Worm (Caenorhabditis elegans) whole organism, mixed stage, embryonic: ENCODE results near the gene phat-5.

Experiments used
- M03D4.4 ChIP-seq: sonication (generic microtip); optimal IDR thresholded peaks from 2 replicates; lab custom pipeline; 2017; ENCODE audit warnings: mild to moderate bottlenecking, missing genetic modification characterization, missing compliant biosample characterization
- blmp-1 ChIP-seq: fragments of 150-350 bp; optimal IDR thresholded peaks from 2 replicates; lab custom pipeline; 2014; ENCODE audit warnings: missing biosample characterization, missing genetic modification characterization
- ces-1 ChIP-seq: fragments of 150-350 bp; optimal IDR thresholded peaks from 2 replicates; lab custom pipeline; 2014; ENCODE audit warnings: missing biosample characterization, missing genetic modification reagents, missing genetic modification characterization
- cnd-1 ChIP-seq: fragments of 200-800 bp; sonication (Bioruptor generic); optimal IDR thresholded peaks from 2 replicates; lab custom pipeline; 2018; ENCODE audit warnings: mild to moderate bottlenecking, missing genetic modification characterization, missing compliant biosample characterization
- drap-1 ChIP-seq: fragments of 200-800 bp; sonication (Bioruptor generic); optimal IDR thresholded peaks from 3 replicates; lab custom pipeline; 2018; ENCODE audit warnings: mild to moderate bottlenecking, missing genetic modification characterization, missing compliant biosample characterization
- elt-1 ChIP-seq: sonication (generic microtip); optimal IDR thresholded peaks from 2 replicates; lab custom pipeline; 2017; ENCODE audit warnings: missing genetic modification characterization, mild to moderate bottlenecking, missing compliant biosample characterization, antibody characterized with exemption, moderate library complexity, borderline replicate concordance; ENCODE audit not compliant: insufficient read depth
- lin-13 ChIP-seq: fragments of 150-350 bp; optimal IDR thresholded peaks from 2 replicates; lab custom pipeline; 2014; ENCODE audit warnings: missing biosample characterization, missing genetic modification characterization
- mab-5 ChIP-seq: fragments of 150-350 bp; optimal IDR thresholded peaks from 2 replicates; lab custom pipeline; 2014; ENCODE audit warnings: missing biosample characterization, missing genetic modification characterization
- nhr-76 ChIP-seq: sonication (generic microtip); optimal IDR thresholded peaks from 2 replicates; lab custom pipeline; 2017; ENCODE audit warnings: missing biosample characterization, missing genetic modification characterization
- ztf-11 ChIP-seq: fragments of 150-350 bp; optimal IDR thresholded peaks from 2 replicates; lab custom pipeline; 2014; ENCODE audit warnings: missing biosample characterization, missing genetic modification characterization

DNA sequence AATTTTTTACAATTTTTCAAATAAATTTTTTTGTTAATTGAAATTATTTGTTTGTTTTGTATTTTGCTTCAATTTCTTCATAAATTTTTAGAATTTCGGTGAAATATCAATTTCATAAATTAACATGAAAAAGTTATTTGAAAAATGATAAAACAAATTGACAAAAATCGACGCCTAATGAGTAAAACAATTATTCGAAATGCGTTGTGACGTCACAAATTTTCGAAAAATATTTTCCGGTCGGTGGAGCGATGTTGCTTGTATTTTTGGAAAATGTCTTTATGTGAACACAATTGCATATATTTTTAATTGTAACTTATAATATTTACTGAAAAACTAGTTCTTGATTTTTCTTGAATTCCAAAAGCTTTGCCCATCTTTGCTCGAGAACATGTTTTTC lies 41.8 kb downstream of the phat-5 start:
- no peak for TF ChIP-seq drap-1 (GFP tag; lab: Kevin White, UChicago)
- TF ChIP-seq lin-13: no peak
- TF ChIP-seq ztf-11 (tag; lab: Kevin White, UChicago): no peak
- no peak for TF ChIP-seq ces-1 (GFP tag; lab: Kevin White, UChicago)
- TF ChIP-seq elt-1 (tag; lab: Kevin White, UChicago): no peak
- TF ChIP-seq M03D4.4 (tag; lab: Kevin White, UChicago): no peak
- no peak for TF ChIP-seq mab-5
- no peak for TF ChIP-seq nhr-76
- no peak for TF ChIP-seq blmp-1 (tag; lab: Kevin White, UChicago)
- no peak for TF ChIP-seq cnd-1
